Fruit fly (Drosophila melanogaster): ENCODE data around the gene AstA.

Gene AstA

dm6 chr3R:24771273-24772231, 6.7 kb upstream of the AstA start, which contains the start of gene CG42331 (continued):
- no peak for TF ChIP-seq CG8632 (GFP tag; optimal IDR thresholded peaks at IDR 0.05)
- TF ChIP-seq CG11762 (GFP tag; optimal IDR thresholded peaks at IDR 0.05; ENCODE audit: insufficient read depth), result no peak
- no peak for TF ChIP-seq pdm3 (GFP tag; optimal IDR thresholded peaks at IDR 0.05)
- TF ChIP-seq net (GFP tag; optimal IDR thresholded peaks at IDR 0.05), result no peak
- no peak for TF ChIP-seq CG11902 (GFP tag; optimal IDR thresholded peaks at IDR 0.05)
- no peak for TF ChIP-seq Hr38 (GFP tag; optimal IDR thresholded peaks at IDR 0.05)
- TF ChIP-seq CG6808 (GFP tag; optimal IDR thresholded peaks at IDR 0.05), result no peak
- no peak for TF ChIP-seq CG4318 (GFP tag; optimal IDR thresholded peaks at IDR 0.05)
- TF ChIP-seq acj6 (GFP tag; optimal IDR thresholded peaks at IDR 0.05), result no peak
- no peak for TF ChIP-seq Sox14 (GFP tag; optimal IDR thresholded peaks at IDR 0.05)
- TF ChIP-seq cyc (GFP tag; optimal IDR thresholded peaks at IDR 0.05), result no peak
- no peak for TF ChIP-seq salr (GFP tag; optimal IDR thresholded peaks at IDR 0.05)
- no peak for TF ChIP-seq CG3032 (tag; optimal IDR thresholded peaks at IDR 0.05)
- no peak for TF ChIP-seq Eip93F (GFP tag; optimal IDR thresholded peaks at IDR 0.05)
- no peak for TF ChIP-seq CG16779 (tag; optimal IDR thresholded peaks at IDR 0.05)
- no peak for TF ChIP-seq CG34406 (GFP tag; optimal IDR thresholded peaks at IDR 0.05)
- TF ChIP-seq CG10669 (GFP tag; optimal IDR thresholded peaks at IDR 0.05), result no peak
- peak; percentile 14 for TF ChIP-seq CG32006 (GFP tag; optimal IDR thresholded peaks at IDR 0.05)
- TF ChIP-seq CG6854 (GFP tag; optimal IDR thresholded peaks at IDR 0.05), result no peak
- peak; percentile 10 for TF ChIP-seq Sox102F (GFP tag; optimal IDR thresholded peaks at IDR 0.05)
- no peak for TF ChIP-seq CG7368 (GFP tag; optimal IDR thresholded peaks at IDR 0.05)
- 0 out of 2 replicates have a peak, but pooled peaks have one; percentile 13 for TF ChIP-seq CG15336 (GFP tag; IDR thresholded peaks at IDR 0.05)
- peak; percentile 15 for TF ChIP-seq topi (GFP tag; optimal IDR thresholded peaks at IDR 0.05)
- TF ChIP-seq esn (GFP tag; optimal IDR thresholded peaks at IDR 0.05), result peak; percentile 42
- no peak for TF ChIP-seq vri (GFP tag; optimal IDR thresholded peaks at IDR 0.05)
- TF ChIP-seq CG9139 (GFP tag; optimal IDR thresholded peaks at IDR 0.05), result no peak
- peak; percentile 3 for TF ChIP-seq Hr39 (GFP tag; optimal IDR thresholded peaks at IDR 0.05)
- TF ChIP-seq fkh (GFP tag; optimal IDR thresholded peaks at IDR 0.05), result peak; percentile 9
- no peak for TF ChIP-seq Blimp-1 (GFP tag; optimal IDR thresholded peaks at IDR 0.05)
- no peak for TF ChIP-seq dsx (GFP tag; optimal IDR thresholded peaks at IDR 0.05; ENCODE audit: poor library complexity, severe bottlenecking)
- no peak for TF ChIP-seq CG8319 (GFP tag; optimal IDR thresholded peaks at IDR 0.05)
- no peak for TF ChIP-seq CG10631 (GFP tag; optimal IDR thresholded peaks at IDR 0.05)
- TF ChIP-seq fd85E (GFP tag; optimal IDR thresholded peaks at IDR 0.05), result no peak
- no peak for TF ChIP-seq ss (GFP tag; optimal IDR thresholded peaks at IDR 0.05)
- TF ChIP-seq Eip75B (GFP tag; optimal IDR thresholded peaks at IDR 0.05), result no peak
- no peak for TF ChIP-seq CG31627 (GFP tag; optimal IDR thresholded peaks at IDR 0.05)
- TF ChIP-seq Ets96B (tag; optimal IDR thresholded peaks at IDR 0.05), result no peak

- TF ChIP-seq CG6808 (GFP tag; optimal IDR thresholded peaks at IDR 0.05) (no peak), CG32006 (GFP tag; optimal IDR thresholded peaks at IDR 0.05) (no peak), CG6854 (GFP tag; optimal IDR thresholded peaks at IDR 0.05) (no peak), Eip93F (GFP tag; optimal IDR thresholded peaks at IDR 0.05) (no peak), CG3919 (GFP tag; optimal IDR thresholded peaks at IDR 0.05) (no peak), acj6 (GFP tag; optimal IDR thresholded peaks at IDR 0.05) (no peak), svp (GFP tag) (no peak), CG8119 (GFP tag; IDR thresholded peaks at IDR 0.05) (no peak), Ets21C (GFP tag; optimal IDR thresholded peaks at IDR 0.05) (no peak), CG16779 (tag; optimal IDR thresholded peaks at IDR 0.05) (no peak), CG3032 (tag; optimal IDR thresholded peaks at IDR 0.05) (no peak), Sox14 (GFP tag; optimal IDR thresholded peaks at IDR 0.05) (no peak), Eip75B (GFP tag; optimal IDR thresholded peaks at IDR 0.05) (no peak), cyc (GFP tag; optimal IDR thresholded peaks at IDR 0.05) (no peak), CG6276 (GFP tag; optimal IDR thresholded peaks at IDR 0.05) (no peak), CG8632 (GFP tag; optimal IDR thresholded peaks at IDR 0.05) (no peak)
Observed at dm6 chr3R:24769601-24770000, 4.7 kb upstream of the AstA start.
